Worm (Caenorhabditis elegans): ENCODE measurements around the gene efn-3.

The efn-3 gene

DNA sequence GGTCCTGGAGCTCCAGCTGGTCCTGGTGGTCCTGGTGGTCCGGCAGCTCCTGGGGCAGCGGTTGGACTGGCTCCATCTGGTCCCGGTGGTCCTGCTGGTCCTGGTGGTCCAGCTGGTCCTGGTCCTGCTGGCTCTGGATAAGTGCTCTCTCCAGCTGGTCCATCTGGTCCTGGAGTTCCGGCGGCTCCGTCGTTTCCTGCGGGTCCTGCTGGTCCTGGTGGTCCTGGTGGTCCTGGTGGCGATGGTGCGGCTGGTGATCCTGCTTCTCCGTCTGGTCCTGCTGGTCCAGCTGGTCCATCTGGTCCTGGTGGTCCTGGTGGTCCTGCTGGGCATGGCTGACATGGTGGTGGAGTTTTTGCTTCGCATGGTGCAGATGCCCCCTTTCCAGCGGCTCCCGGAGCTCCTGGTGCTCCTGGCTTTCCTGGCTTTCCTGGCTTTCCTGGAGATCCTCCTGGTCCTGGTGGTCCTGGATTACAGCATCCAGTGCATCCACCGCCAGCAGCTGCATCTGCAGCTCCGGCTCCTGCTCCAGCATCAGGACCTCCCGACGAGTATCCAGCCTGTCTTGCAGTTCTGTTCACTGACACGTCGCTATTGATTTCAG is 33.1 kb upstream of the efn-3 start:
- TF ChIP-seq tbx-11 (GFP tag; IDR thresholded peaks at IDR 0.05) (no peak), sea-1 (GFP tag; conservative IDR thresholded peaks at IDR 0.05) (no peak), flt-1 (GFP tag; IDR thresholded peaks at IDR 0.05) (no peak), ets-7 (tag; optimal IDR thresholded peaks at IDR 0.05) (no peak), F13C5.2 (tag; optimal IDR thresholded peaks at IDR 0.05) (no peak), B0310.2 (tag; optimal IDR thresholded peaks at IDR 0.05) (no peak), hnd-1 (tag; optimal IDR thresholded peaks at IDR 0.05) (no peak), aly-1 (tag; optimal IDR thresholded peaks at IDR 0.05) (no peak), scrt-1 (GFP tag; IDR thresholded peaks at IDR 0.05) (no peak)

DNA sequence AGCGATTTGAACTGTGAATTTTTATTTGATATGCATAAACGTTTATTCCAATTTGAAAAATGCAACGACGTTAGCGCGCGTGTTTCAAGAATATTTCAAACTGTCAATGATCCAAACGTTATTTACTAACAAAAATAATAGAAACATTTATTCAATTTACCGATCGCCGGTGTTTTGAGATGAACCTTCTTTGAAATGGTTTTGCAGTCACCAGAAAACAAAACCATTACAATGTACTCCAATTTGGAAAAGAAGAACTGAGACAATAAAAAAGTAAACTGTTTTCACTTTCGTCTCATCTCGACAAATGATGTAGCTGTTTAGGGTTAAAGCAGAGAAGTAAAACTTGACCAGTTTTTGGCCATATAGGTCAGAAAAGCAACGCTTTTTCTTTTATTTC is 30.0 kb upstream of the efn-3 start, which contains the start of gene H06A10.1:
Gene H06A10.1, plus strand, starts transcription at position 301 of the 400 bp plus-strand sequence.
- no peak for TF ChIP-seq hmg-4 (GFP tag; optimal IDR thresholded peaks at IDR 0.05)
- no peak for TF ChIP-seq tra-4 (tag; optimal IDR thresholded peaks at IDR 0.05)
- no peak for TF ChIP-seq scrt-1 (GFP tag; IDR thresholded peaks at IDR 0.05)
- TF ChIP-seq hmbx-1 (tag; optimal IDR thresholded peaks at IDR 0.05) = no peak

ce11 chrX:13506493-13506892 is 29.2 kb upstream of the efn-3 start:
- TF ChIP-seq hmbx-1 (tag; optimal IDR thresholded peaks at IDR 0.05) (no peak), pes-1 (GFP tag; IDR thresholded peaks at IDR 0.05) (no peak), ets-7 (tag; optimal IDR thresholded peaks at IDR 0.05) (no peak), hmg-4 (GFP tag; optimal IDR thresholded peaks at IDR 0.05) (no peak), F13C5.2 (tag; optimal IDR thresholded peaks at IDR 0.05) (no peak), flt-1 (GFP tag; IDR thresholded peaks at IDR 0.05) (no peak), tbx-11 (GFP tag; IDR thresholded peaks at IDR 0.05) (no peak), B0310.2 (tag; optimal IDR thresholded peaks at IDR 0.05) (no peak), ceh-13 (GFP tag; optimal IDR thresholded peaks at IDR 0.05) (no peak), ama-1 (optimal IDR thresholded peaks at IDR 0.05) (no peak), sea-1 (GFP tag; conservative IDR thresholded peaks at IDR 0.05) (no peak), aly-1 (tag; optimal IDR thresholded peaks at IDR 0.05) (no peak), hnd-1 (tag; optimal IDR thresholded peaks at IDR 0.05) (no peak), tbx-37 (GFP tag; conservative IDR thresholded peaks at IDR 0.05) (no peak)

- TF ChIP-seq ama-1 (optimal IDR thresholded peaks at IDR 0.05) = no peak
- TF ChIP-seq B0310.2 (tag; optimal IDR thresholded peaks at IDR 0.05) = no peak
- no peak for TF ChIP-seq hnd-1 (tag; optimal IDR thresholded peaks at IDR 0.05)
- no peak for TF ChIP-seq ceh-13 (GFP tag; optimal IDR thresholded peaks at IDR 0.05)
- no peak for TF ChIP-seq tbx-11 (GFP tag; IDR thresholded peaks at IDR 0.05)
- TF ChIP-seq sea-1 (GFP tag; conservative IDR thresholded peaks at IDR 0.05) = no peak
- TF ChIP-seq tbx-37 (GFP tag; conservative IDR thresholded peaks at IDR 0.05) = no peak
- TF ChIP-seq hmbx-1 (tag; optimal IDR thresholded peaks at IDR 0.05) = no peak
- TF ChIP-seq ceh-36 (tag; optimal IDR thresholded peaks at IDR 0.05) = no peak
- TF ChIP-seq hmg-4 (GFP tag; optimal IDR thresholded peaks at IDR 0.05) = no peak
Measured at ce11 chrX:13506043-13506442, 28.8 kb upstream of the efn-3 start.

ce11 chrX:13505201-13505600 is 27.9 kb upstream of the efn-3 start:
- TF ChIP-seq sea-1 (GFP tag; conservative IDR thresholded peaks at IDR 0.05) (no peak), tbx-11 (GFP tag; IDR thresholded peaks at IDR 0.05) (no peak), scrt-1 (GFP tag; IDR thresholded peaks at IDR 0.05) (no peak), tbx-37 (GFP tag; conservative IDR thresholded peaks at IDR 0.05) (no peak), ets-7 (tag; optimal IDR thresholded peaks at IDR 0.05) (no peak), F13C5.2 (tag; optimal IDR thresholded peaks at IDR 0.05) (no peak), ceh-13 (GFP tag; optimal IDR thresholded peaks at IDR 0.05) (no peak), pes-1 (GFP tag; IDR thresholded peaks at IDR 0.05) (no peak), tra-4 (tag; optimal IDR thresholded peaks at IDR 0.05) (no peak), aly-1 (tag; optimal IDR thresholded peaks at IDR 0.05) (no peak), hmbx-1 (tag; optimal IDR thresholded peaks at IDR 0.05) (no peak), flt-1 (GFP tag; IDR thresholded peaks at IDR 0.05) (no peak), hnd-1 (tag; optimal IDR thresholded peaks at IDR 0.05) (no peak), ceh-36 (tag; optimal IDR thresholded peaks at IDR 0.05) (no peak), hmg-4 (GFP tag; optimal IDR thresholded peaks at IDR 0.05) (no peak), B0310.2 (tag; optimal IDR thresholded peaks at IDR 0.05) (no peak), ama-1 (optimal IDR thresholded peaks at IDR 0.05) (no peak)

DNA sequence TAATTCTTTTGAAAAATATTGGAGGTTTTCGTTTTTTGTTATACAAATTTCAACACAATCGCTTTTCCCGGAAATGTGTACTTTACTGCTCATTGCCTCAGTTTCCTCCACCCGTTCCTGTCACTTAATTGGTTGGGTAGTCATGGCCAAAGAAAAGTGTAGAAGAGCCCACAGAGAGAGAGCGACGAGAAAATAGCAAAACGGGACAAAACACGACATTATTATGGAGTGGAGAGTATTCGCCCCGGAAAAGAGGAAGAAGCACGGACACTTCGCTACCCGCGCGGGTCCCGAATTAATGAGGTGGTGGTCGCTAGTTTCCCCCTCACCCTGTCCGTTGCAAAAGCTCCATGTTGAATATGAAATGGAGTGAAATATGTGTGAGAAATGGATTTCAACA is 26.6 kb upstream of the efn-3 start:
- TF ChIP-seq flt-1 (GFP tag; IDR thresholded peaks at IDR 0.05) = no peak
- TF ChIP-seq hmg-4 (GFP tag; optimal IDR thresholded peaks at IDR 0.05) = peak; percentile 25

- TF ChIP-seq hmg-4 (GFP tag; optimal IDR thresholded peaks at IDR 0.05) = peak; percentile 34
- TF ChIP-seq aly-1 (tag; optimal IDR thresholded peaks at IDR 0.05) = no peak
- peak; percentile 39 for TF ChIP-seq F13C5.2 (tag; optimal IDR thresholded peaks at IDR 0.05)
Measured at ce11 chrX:13502282-13502681, 25.0 kb upstream of the efn-3 start.

DNA sequence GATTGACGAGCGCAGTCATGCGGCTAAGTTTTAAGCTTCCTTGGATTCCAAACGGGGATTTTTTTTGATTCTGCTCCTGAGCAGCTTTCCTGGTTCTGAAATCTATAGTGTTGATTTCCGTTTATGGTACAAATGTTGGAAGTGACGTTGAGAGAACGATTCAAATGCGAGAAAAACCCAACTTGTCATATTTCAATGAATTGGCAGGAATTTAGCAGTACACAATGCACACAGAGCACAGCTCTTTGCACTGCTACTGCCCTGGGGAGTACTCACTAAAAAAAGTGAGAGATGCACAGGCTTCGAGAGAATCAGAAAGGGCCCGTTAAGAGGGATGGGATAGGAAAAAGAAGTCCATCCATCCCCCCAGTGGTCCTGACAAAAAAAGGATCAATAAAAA is 23.3 kb upstream of the efn-3 start, which contains the start of gene sad-1:
Gene sad-1, minus strand, starts transcription at position 101 of the 400 bp plus-strand sequence.
- no peak for TF ChIP-seq B0310.2 (tag; optimal IDR thresholded peaks at IDR 0.05)
- TF ChIP-seq tbx-11 (GFP tag; IDR thresholded peaks at IDR 0.05) = no peak
- no peak for TF ChIP-seq hmg-4 (GFP tag; optimal IDR thresholded peaks at IDR 0.05)

- TF ChIP-seq ceh-13 (GFP tag; optimal IDR thresholded peaks at IDR 0.05) (no peak), ama-1 (optimal IDR thresholded peaks at IDR 0.05) (no peak), B0310.2 (tag; optimal IDR thresholded peaks at IDR 0.05) (no peak), tra-4 (tag; optimal IDR thresholded peaks at IDR 0.05) (no peak), sea-1 (GFP tag; conservative IDR thresholded peaks at IDR 0.05) (no peak), flt-1 (GFP tag; IDR thresholded peaks at IDR 0.05) (no peak), F13C5.2 (tag; optimal IDR thresholded peaks at IDR 0.05) (no peak), aly-1 (tag; optimal IDR thresholded peaks at IDR 0.05) (no peak), ets-7 (tag; optimal IDR thresholded peaks at IDR 0.05) (no peak), pes-1 (GFP tag; IDR thresholded peaks at IDR 0.05) (no peak), hmbx-1 (tag; optimal IDR thresholded peaks at IDR 0.05) (no peak)
Measured at ce11 chrX:13499923-13500322, 22.7 kb upstream of the efn-3 start.
